Worm (Caenorhabditis elegans) whole organism, L4 larva: ENCODE results near the gene heri-1.

ENCODE experiments used
- nhr-237 ChIP-seq: sonication (generic microtip); optimal IDR thresholded peaks from 2 replicates; lab custom pipeline; 2017; ENCODE audit warnings: missing biosample characterization, missing genetic modification characterization
- snpc-4 ChIP-seq: fragments of 150-350 bp; optimal IDR thresholded peaks from 2 replicates; lab custom pipeline; 2014; ENCODE audit warnings: missing biosample characterization, missing genetic modification characterization

ce11 chrII:6135530-6135929 lies 22.5 kb upstream of the heri-1 start:
- no peak for TF ChIP-seq snpc-4 (tag; lab: Kevin White, UChicago)
- TF ChIP-seq nhr-237 (tag; lab: Kevin White, UChicago), result no peak
